Fruit fly (Drosophila melanogaster) whole organism, embryonic: Measurements from ENCODE around the gene CG32432.

Experiments used
- B-H2 ChIP-seq: fragments of 200-800 bp; sonication (Bioruptor generic); optimal IDR thresholded peaks from 2 replicates; lab custom pipeline; 2018; ENCODE audit warnings: missing biosample characterization, mild to moderate bottlenecking, missing genetic modification characterization
- Bdp1 ChIP-seq: fragments of 200-800 bp; sonication (Bioruptor generic); optimal IDR thresholded peaks from 3 replicates; lab custom pipeline; 2016; ENCODE audit warnings: missing biosample characterization, missing genetic modification characterization
- CG1024 ChIP-seq: fragments of 200-800 bp; sonication (Bioruptor generic); IDR thresholded peaks from 2 replicates; pipeline ENCODE4 v1.3.6; 2022; ENCODE audit warnings: missing biosample characterization, missing genetic modification characterization
- CG10267 ChIP-seq: fragments of 200-800 bp; sonication (Bioruptor generic); optimal IDR thresholded peaks from 2 replicates; lab custom pipeline; 2018; ENCODE audit warnings: missing biosample characterization, mild to moderate bottlenecking, missing genetic modification characterization, moderate library complexity
- CG11093 ChIP-seq: fragments of 200-800 bp; sonication (Bioruptor generic); IDR thresholded peaks from 3 replicates; pipeline ENCODE4 v1.3.6; 2022; ENCODE audit warnings: missing biosample characterization, missing genetic modification characterization
- CG12659 ChIP-seq: fragments of 200-800 bp; sonication (Bioruptor generic); optimal IDR thresholded peaks from 3 replicates; lab custom pipeline; 2017; ENCODE audit warnings: mild to moderate bottlenecking, missing biosample characterization, missing genetic modification reagents, missing genetic modification characterization
- CG14965 ChIP-seq: fragments of 200-800 bp; sonication (Bioruptor generic); optimal IDR thresholded peaks from 2 replicates; lab custom pipeline; 2016; ENCODE audit warnings: missing biosample characterization, missing genetic modification characterization, borderline replicate concordance
- CG1529 ChIP-seq: fragments of 200-800 bp; sonication (Bioruptor generic); optimal IDR thresholded peaks from 3 replicates; lab custom pipeline; 2018; ENCODE audit warnings: missing biosample characterization, missing genetic modification characterization
- CG2129 ChIP-seq: fragments of 200-800 bp; sonication (Bioruptor generic); IDR thresholded peaks from 2 replicates; pipeline ENCODE4 v1.3.6; 2022; ENCODE audit warnings: missing biosample characterization, missing genetic modification characterization; ENCODE audit not compliant: partially characterized antibody
- CG2889 ChIP-seq: fragments of 200-800 bp; sonication (Bioruptor generic); IDR thresholded peaks from 3 replicates; pipeline ENCODE4 v1.3.6; 2022; ENCODE audit warnings: missing biosample characterization, missing genetic modification characterization
- CG30403 ChIP-seq: fragments of 200-800 bp; sonication (Bioruptor generic); optimal IDR thresholded peaks from 3 replicates; lab custom pipeline; 2016; ENCODE audit warnings: missing biosample characterization, missing genetic modification characterization
- CG3065 ChIP-seq: fragments of 200-800 bp; sonication (Bioruptor generic); optimal IDR thresholded peaks from 2 replicates; lab custom pipeline; 2016; ENCODE audit warnings: missing biosample characterization, missing genetic modification characterization
- CG32532 ChIP-seq: fragments of 200-800 bp; sonication (Bioruptor generic); IDR thresholded peaks from 2 replicates; pipeline ENCODE4 v1.3.6; 2022; ENCODE audit warnings: missing biosample characterization, missing genetic modification characterization
- CG3281 ChIP-seq: fragments of 200-800 bp; sonication (Bioruptor generic); optimal IDR thresholded peaks from 3 replicates; lab custom pipeline; 2017; ENCODE audit warnings: missing biosample characterization, mild to moderate bottlenecking, missing genetic modification characterization
- CG5180 ChIP-seq: fragments of 200-800 bp; sonication (Bioruptor generic); optimal IDR thresholded peaks from 3 replicates; lab custom pipeline; 2017; ENCODE audit warnings: missing biosample characterization, missing genetic modification characterization, mild to moderate bottlenecking, moderate library complexity, missing genetic modification reagents
- CG5245 ChIP-seq: fragments of 200-800 bp; sonication (Bioruptor generic); optimal IDR thresholded peaks from 3 replicates; lab custom pipeline; 2016; ENCODE audit warnings: missing biosample characterization, missing genetic modification characterization
- CG6791 ChIP-seq: fragments of 200-800 bp; sonication (Bioruptor generic); IDR thresholded peaks from 3 replicates; pipeline ENCODE4 v1.3.6; 2022; ENCODE audit warnings: missing biosample characterization, missing genetic modification characterization; ENCODE audit not compliant: partially characterized antibody
- CG7556 ChIP-seq: fragments of 200-800 bp; sonication (Bioruptor generic); optimal IDR thresholded peaks from 2 replicates; lab custom pipeline; 2017; ENCODE audit warnings: missing biosample characterization, mild to moderate bottlenecking, missing genetic modification characterization
- CG7839 ChIP-seq: fragments of 200-800 bp; sonication (Bioruptor generic); optimal IDR thresholded peaks from 3 replicates; lab custom pipeline; 2018; ENCODE audit warnings: missing biosample characterization, mild to moderate bottlenecking, missing genetic modification characterization, moderate library complexity
- CG8290 ChIP-seq, 3 experiments: fragments of 200-800 bp; sonication (Bioruptor generic); optimal IDR thresholded peaks; 2 replicates each; lab custom pipeline; 2016 to 2019; ENCODE audit warnings: missing biosample characterization in 3 of 3, missing genetic modification characterization in 3 of 3, mild to moderate bottlenecking in 2 of 3, moderate library complexity in 1 of 3
- CG9609 ChIP-seq: fragments of 200-800 bp; sonication (Bioruptor generic); optimal IDR thresholded peaks from 3 replicates; lab custom pipeline; 2016; ENCODE audit warnings: missing biosample characterization, missing genetic modification characterization
- Dbx ChIP-seq: fragments of 200-800 bp; sonication (Bioruptor generic); IDR thresholded peaks from 3 replicates; pipeline ENCODE4 v1.3.6; 2022; ENCODE audit warnings: missing biosample characterization, missing genetic modification characterization
- Dref ChIP-seq: fragments of 200-800 bp; sonication (Bioruptor generic); IDR thresholded peaks from 2 replicates; pipeline ENCODE4 v1.3.6; 2022; ENCODE audit warnings: missing biosample characterization, missing genetic modification characterization
- E2f2 ChIP-seq: fragments of 200-800 bp; sonication (Bioruptor generic); IDR thresholded peaks from 2 replicates; pipeline ENCODE4 v1.3.6; 2022; ENCODE audit warnings: missing biosample characterization, missing genetic modification characterization
- HLH54F ChIP-seq: fragments of 200-800 bp; sonication (Bioruptor generic); optimal IDR thresholded peaks from 3 replicates; lab custom pipeline; 2016; ENCODE audit warnings: missing biosample characterization, missing genetic modification characterization
- Hr39 ChIP-seq: fragments of >200 bp; optimal IDR thresholded peaks from 2 replicates; lab custom pipeline; 2017
- Hr51 ChIP-seq, 2 experiments: fragments of 200-800 bp; sonication (Bioruptor generic); optimal IDR thresholded peaks; 2 replicates in 1 of 2; 3 replicates in 1 of 2; lab custom pipeline; 2016 to 2018; ENCODE audit warnings: missing biosample characterization in 2 of 2, missing genetic modification characterization in 2 of 2, mild to moderate bottlenecking in 1 of 2, moderate library complexity in 1 of 2
- Lhr ChIP-seq: fragments of 200-800 bp; sonication (Bioruptor generic); optimal IDR thresholded peaks from 3 replicates; lab custom pipeline; 2017; ENCODE audit warnings: mild to moderate bottlenecking, missing biosample characterization, missing genetic modification reagents, missing genetic modification characterization
- Max ChIP-seq: fragments of 200-800 bp; sonication (Bioruptor generic); optimal IDR thresholded peaks from 2 replicates; lab custom pipeline; 2016; ENCODE audit warnings: missing biosample characterization, mild to moderate bottlenecking, missing genetic modification characterization
- Sox100B ChIP-seq: fragments of 200-800 bp; sonication (Bioruptor generic); optimal IDR thresholded peaks from 3 replicates; lab custom pipeline; 2018; ENCODE audit warnings: missing biosample characterization, mild to moderate bottlenecking, missing genetic modification characterization
- Xbp1 ChIP-seq: fragments of 200-800 bp; sonication (Bioruptor generic); optimal IDR thresholded peaks from 3 replicates; lab custom pipeline; 2016; ENCODE audit warnings: missing biosample characterization, mild to moderate bottlenecking, missing genetic modification characterization
- amos ChIP-seq: fragments of 200-800 bp; sonication (Bioruptor generic); IDR thresholded peaks from 2 replicates; pipeline ENCODE4 v1.3.6; 2022; ENCODE audit warnings: missing biosample characterization, missing genetic modification characterization; ENCODE audit not compliant: partially characterized antibody
- bcd ChIP-seq: fragments of 200-800 bp; sonication (Bioruptor generic); optimal IDR thresholded peaks from 2 replicates; lab custom pipeline; 2017; ENCODE audit warnings: missing biosample characterization, mild to moderate bottlenecking, missing genetic modification characterization
- chinmo ChIP-seq: fragments of 200-800 bp; sonication (Bioruptor generic); IDR thresholded peaks from 4 replicates; pipeline ENCODE4 v1.3.6; 2022; ENCODE audit warnings: missing biosample characterization, missing genetic modification characterization; ENCODE audit not compliant: partially characterized antibody
- dan ChIP-seq: fragments of 200-800 bp; sonication (Bioruptor generic); IDR thresholded peaks from 2 replicates; pipeline ENCODE4 v1.3.6; 2022; ENCODE audit warnings: missing biosample characterization, missing genetic modification characterization
- danr ChIP-seq: fragments of 200-800 bp; sonication (Bioruptor generic); IDR thresholded peaks from 2 replicates; pipeline ENCODE4 v1.3.6; 2022; ENCODE audit warnings: missing biosample characterization, missing genetic modification characterization
- eve ChIP-seq, 2 experiments: fragments of >200 bp; optimal IDR thresholded peaks; 2 replicates each; lab custom pipeline; 2017; ENCODE audit warnings: missing biosample characterization in 2 of 2, missing genetic modification characterization in 2 of 2
- gfzf ChIP-seq: fragments of 200-800 bp; sonication (Bioruptor generic); optimal IDR thresholded peaks from 2 replicates; lab custom pipeline; 2016; ENCODE audit warnings: missing biosample characterization, mild to moderate bottlenecking, missing genetic modification characterization, moderate library complexity
- grau ChIP-seq: fragments of 200-800 bp; optimal IDR thresholded peaks from 3 replicates; lab custom pipeline; 2019; ENCODE audit warnings: missing biosample characterization, mild to moderate bottlenecking, missing genetic modification characterization, moderate library complexity
- her ChIP-seq: fragments of 200-800 bp; sonication (Bioruptor generic); optimal IDR thresholded peaks from 2 replicates; lab custom pipeline; 2016; ENCODE audit warnings: missing biosample characterization, missing genetic modification characterization
- jumu ChIP-seq: fragments of 200-800 bp; sonication (Bioruptor generic); optimal IDR thresholded peaks from 3 replicates; lab custom pipeline; 2016; ENCODE audit warnings: missing biosample characterization, missing genetic modification characterization
- pfk ChIP-seq: fragments of 200-800 bp; sonication (Bioruptor generic); optimal IDR thresholded peaks from 2 replicates; lab custom pipeline; 2018; ENCODE audit warnings: missing biosample characterization, mild to moderate bottlenecking, missing genetic modification characterization, moderate library complexity
- schlank ChIP-seq: fragments of 200-800 bp; sonication (Bioruptor generic); optimal IDR thresholded peaks from 2 replicates; lab custom pipeline; 2018; ENCODE audit warnings: missing biosample characterization, mild to moderate bottlenecking, missing genetic modification characterization
- sisA ChIP-seq: fragments of 200-800 bp; sonication (Bioruptor generic); IDR thresholded peaks from 2 replicates; pipeline ENCODE4 v1.3.6; 2022; ENCODE audit warnings: missing biosample characterization, missing genetic modification characterization
- stwl ChIP-seq: fragments of 200-800 bp; sonication (Bioruptor generic); optimal IDR thresholded peaks from 3 replicates; lab custom pipeline; 2018; ENCODE audit warnings: missing biosample characterization, mild to moderate bottlenecking, missing genetic modification characterization, moderate library complexity
- ttk ChIP-seq: fragments of 200-800 bp; sonication (Bioruptor generic); IDR thresholded peaks from 2 replicates; pipeline ENCODE4 v2.1.2; 2022; ENCODE audit warnings: missing biosample characterization, missing genetic modification characterization
- zfh1 ChIP-seq: fragments of 200-800 bp; sonication (Bioruptor generic); IDR thresholded peaks from 3 replicates; pipeline ENCODE4 v1.3.6; 2022; ENCODE audit warnings: missing biosample characterization, missing genetic modification characterization

The CG32432 gene

dm6 chr3L:20848572-20848971, 36.4 kb downstream of the CG32432 start (continued):
- TF ChIP-seq CG14965: no peak
- TF ChIP-seq CG32532 (GFP tag; lab: Robert Waterston, UW): 0 out of 2 replicates have a peak, but pooled peaks have one; percentile 33
- TF ChIP-seq, all 482 proteins: peak for 17

dm6 chr3L:20841465-20842109, 43.4 kb downstream of the CG32432 start, which contains the start of the genes CSN3 and CG11456:
Gene CSN3 (minus strand): TSS chr3L:20841576.
Gene CG11456 (plus strand): TSS chr3L:20841987.
- TF ChIP-seq grau (tag; lab: Kevin White, UChicago) (peak; percentile 42), Bdp1 (GFP tag; lab: Kevin White, UChicago) (peak; percentile 6), E2f2 (peak; percentile 81), Max (peak; percentile 58), pfk (GFP tag; lab: Kevin White, UChicago) (no peak), eve (GFP tag; optimal IDR thresholded peaks at IDR 0.05; lab: Kevin White, UChicago) (no peak), CG6791 (peak; percentile 90), danr (no peak), amos (GFP tag; lab: Robert Waterston, UW) (peak; percentile 74), HLH54F (GFP tag; lab: Kevin White, UChicago) (peak; percentile 52), Sox100B (GFP tag; lab: Kevin White, UChicago) (no peak), sisA (0 out of 2 replicates have a peak, but pooled peaks have one; percentile 27), gfzf (GFP tag; lab: Kevin White, UChicago) (peak; percentile 21), CG10267 (tag; lab: Kevin White, UChicago) (peak; percentile 97), CG11093 (no peak), bcd (GFP tag; lab: Kevin White, UChicago) (peak; percentile 48), stwl (tag; lab: Kevin White, UChicago) (peak; percentile 89), schlank (tag; lab: Kevin White, UChicago) (no peak), CG12659 (peak; percentile 79), CG9609 (GFP tag; lab: Kevin White, UChicago) (peak; percentile 58), B-H2 (peak; percentile 55), Dref (GFP tag; lab: Robert Waterston, UW) (peak; percentile 95), chinmo (GFP tag; lab: Robert Waterston, UW) (no peak), Lhr (GFP tag; lab: Kevin White, UChicago) (peak; percentile 80), CG3281 (GFP tag; lab: Kevin White, UChicago) (peak; percentile 14), CG2129 (GFP tag; lab: Robert Waterston, UW) (0 out of 2 replicates have a peak, but pooled peaks have one; percentile 6), jumu (GFP tag; lab: Kevin White, UChicago) (peak; percentile 60), dan (GFP tag; lab: Robert Waterston, UW) (no peak), CG1529 (no peak), Hr51 (GFP tag; optimal IDR thresholded peaks at IDR 0.05; lab: Kevin White, UChicago) (peak in 1 of 2 experiments; percentile 19), Hr39 (lab: Kevin White, UChicago) (no peak), CG5180 (no peak), her (peak; percentile 13), Xbp1 (peak; percentile 67), CG5245 (peak; percentile 34), ttk (peak; percentile 31; the same call in 1 of the 2 replicates), zfh1 (GFP tag; lab: Robert Waterston, UW) (no peak), Dbx (peak; percentile 67; the same call in 2 of the 3 replicates), CG8290 (GFP tag; optimal IDR thresholded peaks at IDR 0.05; lab: Kevin White, UChicago) (peak; percentile 98), CG8290 (tag; optimal IDR thresholded peaks at IDR 0.05; lab: Kevin White, UChicago) (peak; percentile 96 to 97), CG30403 (GFP tag; lab: Kevin White, UChicago) (peak; percentile 58), CG1024 (GFP tag; lab: Robert Waterston, UW) (no peak), CG7556 (GFP tag; lab: Kevin White, UChicago) (no peak), CG7839 (no peak), CG2889 (GFP tag; lab: Robert Waterston, UW) (no peak), CG3065 (GFP tag; lab: Kevin White, UChicago) (peak; percentile 9)
